Worm (Caenorhabditis elegans): ENCODE results near the gene T08G3.13.

The T08G3.13 gene

ce11 chrV:16446191-16446590 lies 1.6 kb upstream of the T08G3.13 start:
- TF ChIP-seq elt-2 (tag; optimal IDR thresholded peaks at IDR 0.05) (no peak), nhr-28 (tag; optimal IDR thresholded peaks at IDR 0.05) (no peak), ZK546.5 (tag; optimal IDR thresholded peaks at IDR 0.05) (no peak), ceh-9 (tag; optimal IDR thresholded peaks at IDR 0.05) (no peak), fkh-2 (tag; optimal IDR thresholded peaks at IDR 0.05) (no peak), pqm-1 (tag; optimal IDR thresholded peaks at IDR 0.05) (no peak), lsy-12 (tag; optimal IDR thresholded peaks at IDR 0.05) (no peak), ceh-82 (tag; optimal IDR thresholded peaks at IDR 0.05) (no peak), egl-5 (tag; optimal IDR thresholded peaks at IDR 0.05) (no peak), fkh-10 (GFP tag; optimal IDR thresholded peaks at IDR 0.05) (no peak), nfya-1 (tag; optimal IDR thresholded peaks at IDR 0.05; ENCODE audit: insufficient read depth) (no peak), elt-3 (tag; optimal IDR thresholded peaks at IDR 0.05) (no peak), unc-39 (tag; optimal IDR thresholded peaks at IDR 0.05) (no peak), sea-2 (GFP tag; optimal IDR thresholded peaks at IDR 0.05) (no peak), unc-62 (GFP tag; optimal IDR thresholded peaks at IDR 0.05) (no peak), nhr-23 (tag; optimal IDR thresholded peaks at IDR 0.05) (no peak), pha-4 (tag; optimal IDR thresholded peaks at IDR 0.05) (no peak)

DNA sequence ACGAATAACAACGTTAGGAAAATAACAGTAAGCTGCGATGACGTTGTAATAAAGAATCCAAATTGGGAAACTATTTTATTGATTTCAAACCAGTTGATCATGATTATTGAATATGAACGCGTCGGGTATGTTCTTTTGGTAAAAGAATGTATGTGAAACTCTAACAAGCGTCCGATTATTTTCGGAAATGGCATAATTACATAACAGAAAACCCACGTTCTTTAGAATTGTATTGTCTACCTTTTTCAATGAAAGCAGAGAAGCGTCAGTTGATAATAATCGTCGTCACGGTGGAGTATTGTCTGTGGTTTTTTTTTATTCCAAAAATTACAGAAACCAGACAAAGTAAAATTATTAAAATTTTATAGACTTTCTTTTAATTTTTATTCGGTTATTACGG lies 7.2 kb downstream of the T08G3.13 start, which contains the start of gene str-14:
str-14 (minus strand) TSS at position 101 of the 400 bp plus-strand sequence.
- no peak for TF ChIP-seq ztf-11 (tag; optimal IDR thresholded peaks at IDR 0.05)

- TF ChIP-seq lin-39 (tag; optimal IDR thresholded peaks at IDR 0.05) (no peak), hmg-11 (tag; optimal IDR thresholded peaks at IDR 0.05) (no peak), fkh-2 (tag; optimal IDR thresholded peaks at IDR 0.05) (no peak), skn-1 (tag; optimal IDR thresholded peaks at IDR 0.05) (no peak), ztf-4 (tag; optimal IDR thresholded peaks at IDR 0.05) (no peak), mml-1 (tag; optimal IDR thresholded peaks at IDR 0.05) (no peak), nhr-25 (tag; optimal IDR thresholded peaks at IDR 0.05) (no peak), R02D3.7 (tag; optimal IDR thresholded peaks at IDR 0.05) (no peak), elt-1 (tag; optimal IDR thresholded peaks at IDR 0.05) (no peak), nhr-11 (tag; optimal IDR thresholded peaks at IDR 0.05) (no peak)
These were observed 10.9 kb downstream of the T08G3.13 start, which contains the start of gene str-15 for ce11 chrV:16458714-16459113. str-15 (minus strand) TSS chrV:16458814.

ce11 chrV:16459377-16459776 lies 11.5 kb downstream of the T08G3.13 start:
- TF ChIP-seq nhr-77 (tag; optimal IDR thresholded peaks at IDR 0.05) = no peak
- no peak for TF ChIP-seq ztf-11 (tag; optimal IDR thresholded peaks at IDR 0.05)
- no peak for TF ChIP-seq ceh-28 (tag; optimal IDR thresholded peaks at IDR 0.05)
- TF ChIP-seq eor-1 (tag; optimal IDR thresholded peaks at IDR 0.05) = no peak
- no peak for TF ChIP-seq ztf-4 (tag; optimal IDR thresholded peaks at IDR 0.05)

DNA sequence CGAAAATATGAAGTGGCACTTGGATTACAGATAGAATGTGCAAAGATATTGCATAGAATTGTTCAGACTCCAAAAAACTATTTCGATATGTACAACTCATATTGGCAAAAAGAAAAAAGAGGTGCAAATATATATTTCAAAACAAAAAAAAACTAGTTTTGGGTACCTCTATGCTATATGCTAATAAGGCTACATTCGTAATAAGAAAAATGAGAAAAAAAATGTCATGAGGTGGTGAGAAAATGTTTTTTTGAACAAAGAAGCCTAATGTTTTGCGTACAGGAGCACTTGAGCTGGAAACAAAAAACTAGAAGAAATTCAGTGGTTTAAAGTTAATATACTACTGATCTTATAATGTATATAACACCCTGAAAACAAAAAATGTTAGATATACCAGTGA lies 13.0 kb downstream of the T08G3.13 start, which contains the start of gene srh-142:
srh-142 (minus strand) TSS at position 101 of the 400 bp plus-strand sequence.
- TF ChIP-seq nhr-11 (tag; optimal IDR thresholded peaks at IDR 0.05) = no peak
- no peak for TF ChIP-seq R02D3.7 (tag; optimal IDR thresholded peaks at IDR 0.05)
- no peak for TF ChIP-seq unc-62 (GFP tag; optimal IDR thresholded peaks at IDR 0.05)
- TF ChIP-seq ztf-4 (tag; optimal IDR thresholded peaks at IDR 0.05) = no peak
- TF ChIP-seq egl-27 (tag; optimal IDR thresholded peaks at IDR 0.05) = no peak
- no peak for TF ChIP-seq nhr-25 (tag; optimal IDR thresholded peaks at IDR 0.05)
- no peak for TF ChIP-seq skn-1 (tag; optimal IDR thresholded peaks at IDR 0.05)
- TF ChIP-seq ceh-28 (tag; optimal IDR thresholded peaks at IDR 0.05) = no peak
- no peak for TF ChIP-seq daf-12 (tag; optimal IDR thresholded peaks at IDR 0.05)

ce11 chrV:16467840-16468239 lies 20.0 kb downstream of the T08G3.13 start, which contains the start of gene sru-44:
sru-44 (minus strand) TSS chrV:16467940.
- TF ChIP-seq fos-1 (tag; optimal IDR thresholded peaks at IDR 0.05) (no peak), snpc-4 (tag; optimal IDR thresholded peaks at IDR 0.05) (no peak)
